Worm (Caenorhabditis elegans): ENCODE measurements around the gene M03B6.4.

ce11 chrX:13843676-13844075, 15.0 kb upstream of the M03B6.4 start, which contains the start of gene M03B6.5:
- no peak for TF ChIP-seq ceh-82 (tag; optimal IDR thresholded peaks at IDR 0.05)
- TF ChIP-seq elt-2 (tag; optimal IDR thresholded peaks at IDR 0.05), result no peak
- TF ChIP-seq ama-1 (optimal IDR thresholded peaks at IDR 0.05), result no peak
- no peak for TF ChIP-seq mdl-1 (tag; optimal IDR thresholded peaks at IDR 0.05)
- no peak for TF ChIP-seq skn-1 (tag; optimal IDR thresholded peaks at IDR 0.05)
- TF ChIP-seq ceh-9 (tag; optimal IDR thresholded peaks at IDR 0.05), result no peak
